Worm (Caenorhabditis elegans) whole organism, L4 larva: ENCODE measurements around the gene B0238.9.

Experiments used
- F10B5.3 ChIP-seq: sonication (generic microtip); optimal IDR thresholded peaks from 2 replicates; lab custom pipeline; 2016; ENCODE audit warnings: mild to moderate bottlenecking, missing genetic modification characterization, missing compliant biosample characterization
- F49E8.2 ChIP-seq: sonication (generic microtip); optimal IDR thresholded peaks from 2 replicates; lab custom pipeline; 2016; ENCODE audit warnings: missing compliant biosample characterization, mild to moderate bottlenecking, missing genetic modification characterization, borderline replicate concordance
- lim-7 ChIP-seq: fragments of 200-800 bp; sonication (Bioruptor generic); IDR thresholded peaks from 2 replicates; pipeline ENCODE4 v1.3.6; 2022; ENCODE audit warnings: missing genetic modification characterization, missing compliant biosample characterization

- no peak for TF ChIP-seq lim-7 (GFP tag; lab: Robert Waterston, UW)
- TF ChIP-seq F49E8.2 (tag; lab: Kevin White, UChicago), result no peak
- TF ChIP-seq F10B5.3 (tag; lab: Kevin White, UChicago), result no peak
Measured at ce11 chrV:5239903-5240302, 38.0 kb downstream of the B0238.9 start, which contains the start of gene B0238.15.
